Worm (Caenorhabditis elegans) whole organism, L1 larva: ENCODE measurements around the gene chil-14.

Experiments
- F16B12.6 ChIP-seq: fragments of 150-350 bp; optimal IDR thresholded peaks from 2 replicates; lab custom pipeline; 2014; ENCODE audit warnings: missing biosample characterization, missing genetic modification characterization
- aha-1 ChIP-seq: fragments of 150-350 bp; optimal IDR thresholded peaks from 2 replicates; lab custom pipeline; 2014; ENCODE audit warnings: missing biosample characterization, missing genetic modification characterization
- aly-2 ChIP-seq: fragments of 150-350 bp; optimal IDR thresholded peaks from 2 replicates; lab custom pipeline; 2014; ENCODE audit warnings: missing biosample characterization, missing genetic modification characterization
- ceh-8 ChIP-seq: fragments of 200-800 bp; sonication (Bioruptor generic); optimal IDR thresholded peaks from 2 replicates; lab custom pipeline; 2018; ENCODE audit warnings: mild to moderate bottlenecking, missing genetic modification characterization, moderate library complexity, missing compliant biosample characterization
- ceh-82 ChIP-seq, 3 experiments: fragments of 150-350 bp in 1 of 3; sonication (generic microtip) in 2 of 3; optimal IDR thresholded peaks; 2 replicates each; lab custom pipeline; 2014 to 2017; ENCODE audit warnings: missing biosample characterization in 3 of 3, missing genetic modification characterization in 3 of 3
- ceh-88 ChIP-seq: fragments of 200-800 bp; sonication (Bioruptor generic); IDR thresholded peaks from 2 replicates; pipeline ENCODE4 v1.3.6; 2022; ENCODE audit warnings: missing genetic modification characterization, missing compliant biosample characterization
- ceh-90 ChIP-seq: sonication (generic microtip); optimal IDR thresholded peaks from 2 replicates; lab custom pipeline; 2016; ENCODE audit warnings: missing genetic modification characterization, missing compliant biosample characterization
- dsc-1 ChIP-seq: sonication (generic microtip); optimal IDR thresholded peaks from 2 replicates; lab custom pipeline; 2016; ENCODE audit warnings: mild to moderate bottlenecking, missing genetic modification characterization, missing compliant biosample characterization
- efl-1 ChIP-seq, 4 experiments: fragments of 150-350 bp; optimal IDR thresholded peaks in 3 of 4; peaks in 1 of 4; 1 replicate in 1 of 4; 2 replicates in 3 of 4; lab custom pipeline; 2014; ENCODE audit warnings: missing biosample characterization in 2 of 4, missing genetic modification characterization in 2 of 4, missing genetic modification reagents in 2 of 4
- egl-13 ChIP-seq: sonication (generic microtip); optimal IDR thresholded peaks from 2 replicates; lab custom pipeline; 2016; ENCODE audit warnings: missing genotype, missing genetic modification reagents, missing genetic modification characterization, missing compliant biosample characterization
- egl-27 ChIP-seq, 2 experiments: fragments of 150-350 bp in 1 of 2; sonication (generic microtip); optimal IDR thresholded peaks; 3 replicates each; lab custom pipeline; 2017 to 2018; ENCODE audit warnings: missing biosample characterization in 2 of 2, missing genetic modification characterization in 2 of 2, missing genetic modification reagents in 2 of 2
- elt-2 ChIP-seq: sonication (generic microtip); optimal IDR thresholded peaks from 2 replicates; lab custom pipeline; 2016; ENCODE audit warnings: missing genetic modification characterization, mild to moderate bottlenecking, inconsistent platforms, missing compliant biosample characterization, missing genetic modification reagents
- ets-5 ChIP-seq: fragments of 200-800 bp; sonication (Bioruptor generic); IDR thresholded peaks from 2 replicates; pipeline ENCODE4 v1.3.6; 2022; ENCODE audit warnings: missing genetic modification characterization, missing compliant biosample characterization
- fkh-4 ChIP-seq: sonication (generic microtip); optimal IDR thresholded peaks from 2 replicates; lab custom pipeline; 2016; ENCODE audit warnings: missing compliant biosample characterization, missing genetic modification characterization, borderline replicate concordance
- grh-1 ChIP-seq: fragments of 200-800 bp; sonication (Bioruptor generic); IDR thresholded peaks from 2 replicates; pipeline ENCODE4 v1.3.6; 2022; ENCODE audit warnings: missing genetic modification reagents, missing genetic modification characterization, missing compliant biosample characterization
- hlh-4 ChIP-seq: sonication (generic microtip); optimal IDR thresholded peaks from 2 replicates; lab custom pipeline; 2016; ENCODE audit warnings: mild to moderate bottlenecking, missing genetic modification characterization, missing compliant biosample characterization
- hpl-2 ChIP-seq: fragments of 150-350 bp; optimal IDR thresholded peaks from 2 replicates; lab custom pipeline; 2014; ENCODE audit warnings: missing biosample characterization, missing genetic modification reagents, missing genetic modification characterization
- lin-13 ChIP-seq: fragments of 150-350 bp; optimal IDR thresholded peaks from 2 replicates; lab custom pipeline; 2014; ENCODE audit warnings: missing biosample characterization, missing genetic modification reagents, missing genetic modification characterization
- lin-14 ChIP-seq: fragments of 200-800 bp; sonication (Bioruptor generic); optimal IDR thresholded peaks from 2 replicates; lab custom pipeline; 2018; ENCODE audit warnings: mild to moderate bottlenecking, missing genetic modification characterization, moderate library complexity, missing compliant biosample characterization
- lin-15B ChIP-seq: fragments of 150-350 bp; sonication (generic microtip); optimal IDR thresholded peaks from 3 replicates; lab custom pipeline; 2014; ENCODE audit warnings: missing biosample characterization, missing genetic modification characterization
- lir-3 ChIP-seq: sonication (generic microtip); optimal IDR thresholded peaks from 2 replicates; lab custom pipeline; 2016; ENCODE audit warnings: mild to moderate bottlenecking, missing genetic modification characterization, moderate library complexity, missing compliant biosample characterization; ENCODE audit not compliant: poor library complexity
- lsy-2 ChIP-seq, 2 experiments: fragments of 150-350 bp; optimal IDR thresholded peaks; 2 replicates each; lab custom pipeline; 2014; ENCODE audit warnings: missing biosample characterization in 2 of 2, missing genetic modification characterization in 2 of 2
- mab-9 ChIP-seq: fragments of 200-800 bp; sonication (Bioruptor generic); IDR thresholded peaks from 2 replicates; pipeline ENCODE4 v1.3.6; 2022; ENCODE audit warnings: missing genetic modification reagents, missing genetic modification characterization, missing compliant biosample characterization
- mep-1 ChIP-seq: fragments of 150-350 bp; optimal IDR thresholded peaks from 2 replicates; lab custom pipeline; 2014; ENCODE audit warnings: missing biosample characterization, missing genetic modification characterization
- nhr-20 ChIP-seq: sonication (generic microtip); optimal IDR thresholded peaks from 2 replicates; lab custom pipeline; 2016; ENCODE audit warnings: mild to moderate bottlenecking, missing genetic modification characterization, missing compliant biosample characterization
- nhr-28 ChIP-seq: fragments of 150-350 bp; optimal IDR thresholded peaks from 2 replicates; lab custom pipeline; 2014; ENCODE audit warnings: missing biosample characterization, missing genetic modification characterization
- nhr-47 ChIP-seq: sonication (generic microtip); optimal IDR thresholded peaks from 2 replicates; lab custom pipeline; 2016; ENCODE audit warnings: mild to moderate bottlenecking, missing genetic modification characterization, moderate library complexity, missing compliant biosample characterization
- nhr-71 ChIP-seq: sonication (generic microtip); optimal IDR thresholded peaks from 2 replicates; lab custom pipeline; 2016; ENCODE audit warnings: mild to moderate bottlenecking, missing genetic modification characterization, moderate library complexity, missing compliant biosample characterization
- nhr-77 ChIP-seq: fragments of 150-350 bp; optimal IDR thresholded peaks from 2 replicates; lab custom pipeline; 2014; ENCODE audit warnings: missing biosample characterization, missing genetic modification characterization
- pax-3 ChIP-seq: fragments of 200-800 bp; sonication (Bioruptor generic); optimal IDR thresholded peaks from 2 replicates; lab custom pipeline; 2018; ENCODE audit warnings: mild to moderate bottlenecking, missing genetic modification characterization, moderate library complexity, missing compliant biosample characterization
- skn-1 ChIP-seq: fragments of 150-350 bp; optimal IDR thresholded peaks from 2 replicates; lab custom pipeline; 2014; ENCODE audit warnings: missing biosample characterization, missing genetic modification characterization
- snu-23 ChIP-seq: sonication (generic microtip); optimal IDR thresholded peaks from 2 replicates; lab custom pipeline; 2016; ENCODE audit warnings: missing genetic modification characterization, missing compliant biosample characterization
- sox-4 ChIP-seq: sonication (generic microtip); optimal IDR thresholded peaks from 2 replicates; lab custom pipeline; 2016; ENCODE audit warnings: missing genetic modification characterization, missing compliant biosample characterization
- sptf-1 ChIP-seq: fragments of 150-350 bp; optimal IDR thresholded peaks from 2 replicates; lab custom pipeline; 2014; ENCODE audit warnings: missing biosample characterization, missing genetic modification characterization
- swsn-7 ChIP-seq: sonication (generic microtip); optimal IDR thresholded peaks from 2 replicates; lab custom pipeline; 2016; ENCODE audit warnings: missing genetic modification characterization, missing compliant biosample characterization
- tbx-2 ChIP-seq: sonication (generic microtip); optimal IDR thresholded peaks from 2 replicates; lab custom pipeline; 2016; ENCODE audit warnings: missing genetic modification characterization, missing compliant biosample characterization
- tlp-1 ChIP-seq: fragments of 150-350 bp; optimal IDR thresholded peaks from 2 replicates; lab custom pipeline; 2014; ENCODE audit warnings: missing biosample characterization, missing genetic modification characterization
- unc-86 ChIP-seq: sonication (generic microtip); optimal IDR thresholded peaks from 2 replicates; lab custom pipeline; 2016; ENCODE audit warnings: missing genetic modification characterization, missing compliant biosample characterization
- vab-15 ChIP-seq: sonication (generic microtip); optimal IDR thresholded peaks from 2 replicates; lab custom pipeline; 2017; ENCODE audit warnings: missing genotype, mild to moderate bottlenecking, missing genetic modification characterization, missing compliant biosample characterization
- ztf-4 ChIP-seq: fragments of 150-350 bp; optimal IDR thresholded peaks from 2 replicates; lab custom pipeline; 2014; ENCODE audit warnings: missing biosample characterization, missing genetic modification characterization

chil-14 gene

ce11 chrV:1454762-1455161 is at the start of gene chil-14:
Gene chil-14 (plus strand): TSS chrV:1455062.
- no peak for TF ChIP-seq nhr-47 (tag; lab: Kevin White, UChicago)
- TF ChIP-seq lin-15B (tag; lab: Kevin White, UChicago), result no peak
- no peak for TF ChIP-seq sptf-1 (tag; lab: Kevin White, UChicago)
- TF ChIP-seq lin-13 (GFP tag; lab: Kevin White, UChicago), result no peak
- TF ChIP-seq egl-27 (tag; optimal IDR thresholded peaks at IDR 0.05; lab: Kevin White, UChicago), result no peak
- TF ChIP-seq skn-1 (tag; lab: Kevin White, UChicago), result no peak
- no peak for TF ChIP-seq aly-2 (tag; lab: Kevin White, UChicago)
- no peak for TF ChIP-seq nhr-20
- no peak for TF ChIP-seq ceh-82 (tag; optimal IDR thresholded peaks at IDR 0.05; lab: Kevin White, UChicago)
- no peak for TF ChIP-seq pax-3 (tag; lab: Kevin White, UChicago)
- no peak for TF ChIP-seq aha-1
- TF ChIP-seq lir-3, result no peak
- no peak for TF ChIP-seq unc-86 (tag; lab: Kevin White, UChicago)
- no peak for TF ChIP-seq snu-23 (GFP tag; lab: Kevin White, UChicago)
- TF ChIP-seq vab-15 (tag; lab: Kevin White, UChicago), result no peak
- TF ChIP-seq mab-9 (GFP tag; lab: Robert Waterston, UW), result no peak
- no peak for TF ChIP-seq hlh-4
- no peak for TF ChIP-seq dsc-1 (tag; lab: Kevin White, UChicago)
- no peak for TF ChIP-seq swsn-7
- no peak for TF ChIP-seq lsy-2 (tag; optimal IDR thresholded peaks at IDR 0.05; lab: Kevin White, UChicago)
- TF ChIP-seq, all 84 proteins: peak for 0

ce11 chrV:1408116-1408515 is 46.7 kb upstream of the chil-14 start:
- TF ChIP-seq nhr-47 (tag; lab: Kevin White, UChicago) (peak; percentile 7), nhr-77 (tag; lab: Kevin White, UChicago) (no peak), hlh-4 (no peak), dsc-1 (tag; lab: Kevin White, UChicago) (peak; percentile 57), sox-4 (tag; lab: Kevin White, UChicago) (peak; percentile 58)
- TF ChIP-seq, all 84 proteins: peak for 3

- TF ChIP-seq ztf-4 (tag; lab: Kevin White, UChicago) (no peak), grh-1 (GFP tag; lab: Robert Waterston, UW) (no peak), ceh-90 (tag; lab: Kevin White, UChicago) (no peak), nhr-28 (tag; lab: Kevin White, UChicago) (no peak), nhr-71 (tag; lab: Kevin White, UChicago) (peak; percentile 17), nhr-47 (tag; lab: Kevin White, UChicago) (peak; percentile 7), sox-4 (tag; lab: Kevin White, UChicago) (peak; percentile 63), pax-3 (tag; lab: Kevin White, UChicago) (peak; percentile 62), dsc-1 (tag; lab: Kevin White, UChicago) (peak; percentile 83)
These were observed 44.1 kb upstream of the chil-14 start for ce11 chrV:1410727-1411126.

ce11 chrV:1411459-1411858 is 43.4 kb upstream of the chil-14 start, which contains the start of gene snt-5:
Gene snt-5 (minus strand): TSS chrV:1411559.
- TF ChIP-seq dsc-1 (tag; lab: Kevin White, UChicago) (no peak), efl-1 (optimal IDR thresholded peaks at IDR 0.05; lab: Kevin White, UChicago) (no peak), efl-1 (GFP tag; optimal IDR thresholded peaks at IDR 0.05 in 1 of 2; lab: Kevin White, UChicago) (peak in 1 of 2 experiments; percentile 36)

ce11 chrV:1414615-1415433 is 40.0 kb upstream of the chil-14 start:
- TF ChIP-seq nhr-47 (tag; lab: Kevin White, UChicago), result peak; percentile 50
- peak; percentile 88 for TF ChIP-seq egl-13
- no peak for TF ChIP-seq hpl-2 (GFP tag; lab: Kevin White, UChicago)
- TF ChIP-seq lin-14 (GFP tag; lab: Kevin White, UChicago), result peak; percentile 61
- peak; percentile 20 for TF ChIP-seq nhr-71 (tag; lab: Kevin White, UChicago)
- TF ChIP-seq ceh-88 (GFP tag; lab: Robert Waterston, UW), result no peak
- no peak for TF ChIP-seq tbx-2 (tag; lab: Kevin White, UChicago)
- TF ChIP-seq elt-2 (tag; lab: Kevin White, UChicago), result peak; percentile 63
- no peak for TF ChIP-seq hlh-4
- no peak for TF ChIP-seq mep-1 (tag; lab: Kevin White, UChicago)
- peak; percentile 10 for TF ChIP-seq dsc-1 (tag; lab: Kevin White, UChicago)
- no peak for TF ChIP-seq tlp-1 (tag; lab: Kevin White, UChicago)
- TF ChIP-seq ceh-8, result no peak
- no peak for TF ChIP-seq ets-5 (GFP tag; lab: Robert Waterston, UW)
- TF ChIP-seq lsy-2 (tag; optimal IDR thresholded peaks at IDR 0.05; lab: Kevin White, UChicago), result no peak
- no peak for TF ChIP-seq F16B12.6 (tag; lab: Kevin White, UChicago)
- no peak for TF ChIP-seq fkh-4 (tag; lab: Kevin White, UChicago)
